Worm (Caenorhabditis elegans): ENCODE data around the gene ctf-4.

Gene ctf-4

DNA sequence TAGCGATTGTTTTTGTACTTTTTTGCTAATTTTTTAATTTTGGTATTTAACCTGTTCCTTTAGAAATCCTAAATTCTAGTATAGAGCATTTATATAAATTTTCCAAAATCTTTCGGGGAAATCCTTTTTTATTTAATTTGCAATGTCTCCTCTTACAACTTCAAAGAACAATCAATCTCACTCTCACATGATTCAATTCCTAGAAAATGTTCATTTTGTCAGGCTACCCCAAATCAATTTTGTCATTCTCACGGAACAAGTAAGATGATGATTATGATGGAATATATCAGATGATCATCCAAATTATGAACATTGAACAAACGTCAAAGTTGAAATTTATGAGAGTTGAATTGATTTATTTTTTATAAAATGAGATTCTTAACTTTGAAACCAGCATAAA is 28.0 kb downstream of the ctf-4 start:
- TF ChIP-seq T26A8.4 (GFP tag; IDR thresholded peaks at IDR 0.05) (peak; percentile 32; the same call in 1 of the 2 replicates), cey-2 (tag; optimal IDR thresholded peaks at IDR 0.05; ENCODE audit: borderline replicate concordance, insufficient read depth) (no peak), dpl-1 (GFP tag; optimal IDR thresholded peaks at IDR 0.05) (no peak), spr-3 (GFP tag; optimal IDR thresholded peaks at IDR 0.05) (no peak), nhr-41 (GFP tag; IDR thresholded peaks at IDR 0.05) (no peak), pqm-1 (tag; optimal IDR thresholded peaks at IDR 0.05) (no peak), hif-1 (tag; optimal IDR thresholded peaks at IDR 0.05) (peak in 1 of 2 experiments; percentile 43), hlh-11 (tag; optimal IDR thresholded peaks at IDR 0.05) (peak; percentile 23), zag-1 (tag; optimal IDR thresholded peaks at IDR 0.05) (no peak), madf-9 (GFP tag; conservative IDR thresholded peaks at IDR 0.05) (no peak), F44E2.7 (GFP tag; IDR thresholded peaks at IDR 0.05) (no peak), saeg-2 (GFP tag; IDR thresholded peaks at IDR 0.05) (no peak; the same call in 1 of the 2 replicates), mdt-29 (GFP tag; IDR thresholded peaks at IDR 0.05) (peak; percentile 31; the same call in 1 of the 2 replicates), snpc-1.2 (GFP tag; IDR thresholded peaks at IDR 0.05) (no peak), tag-97 (GFP tag; IDR thresholded peaks at IDR 0.05) (no peak), snpc-4 (tag; optimal IDR thresholded peaks at IDR 0.05) (no peak), lin-38 (GFP tag; IDR thresholded peaks at IDR 0.05) (0 out of 2 replicates have a peak, but pooled peaks have one; percentile 23), ceh-82 (tag; optimal IDR thresholded peaks at IDR 0.05) (no peak), tra-1 (GFP tag; IDR thresholded peaks at IDR 0.05) (no peak), Y48G9A.11 (GFP tag; IDR thresholded peaks at IDR 0.05) (no peak), ces-1 (GFP tag; optimal IDR thresholded peaks at IDR 0.05) (peak; percentile 70), ctbp-1 (GFP tag; IDR thresholded peaks at IDR 0.05) (no peak), F37D6.2 (tag; optimal IDR thresholded peaks at IDR 0.05) (no peak), jun-1 (tag; optimal IDR thresholded peaks at IDR 0.05) (no peak), ceh-20 (GFP tag; IDR thresholded peaks at IDR 0.05) (peak; percentile 23; the same call in 1 of the 2 replicates), mep-1 (tag; optimal IDR thresholded peaks at IDR 0.05) (peak; percentile 70), mdl-1 (tag; optimal IDR thresholded peaks at IDR 0.05) (peak in 1 of 2 experiments; percentile 29), fos-1 (tag; optimal IDR thresholded peaks at IDR 0.05) (no peak), fkh-10 (GFP tag; optimal IDR thresholded peaks at IDR 0.05) (peak; percentile 95), aha-1 (tag) (peak; percentile 30), nhr-42 (GFP tag; IDR thresholded peaks at IDR 0.05) (0 out of 2 replicates have a peak, but pooled peaks have one; percentile 16), unc-62 (GFP tag; optimal IDR thresholded peaks at IDR 0.05 in 1 of 2) (peak in 1 of 2 experiments; percentile 66), unc-62 (tag; optimal IDR thresholded peaks at IDR 0.05) (no peak), lin-39 (tag; optimal IDR thresholded peaks at IDR 0.05) (no peak), daf-12 (tag; optimal IDR thresholded peaks at IDR 0.05) (no peak), duxl-1 (tag; optimal IDR thresholded peaks at IDR 0.05; ENCODE audit: poor library complexity) (no peak), spr-1 (tag; optimal IDR thresholded peaks at IDR 0.05) (no peak), daf-16 (GFP tag; optimal IDR thresholded peaks at IDR 0.05) (no peak), daf-16 (tag; optimal IDR thresholded peaks at IDR 0.05) (peak; percentile 22), mxl-3 (GFP tag; optimal IDR thresholded peaks at IDR 0.05) (no peak), dve-1 (tag; optimal IDR thresholded peaks at IDR 0.05; ENCODE audit: insufficient read depth) (peak; percentile 37), lsy-2 (tag; optimal IDR thresholded peaks at IDR 0.05) (peak in 1 of 2 experiments; percentile 76), Y5F2A.4 (GFP tag; optimal IDR thresholded peaks at IDR 0.05) (no peak), ztf-7 (tag; optimal IDR thresholded peaks at IDR 0.05) (peak; percentile 93), rbr-2 (tag; optimal IDR thresholded peaks at IDR 0.05) (no peak), nhr-48 (tag; optimal IDR thresholded peaks at IDR 0.05) (no peak), hlh-30 (tag; optimal IDR thresholded peaks at IDR 0.05; ENCODE audit: insufficient read depth) (peak; percentile 85), dmd-6 (GFP tag; IDR thresholded peaks at IDR 0.05) (peak; percentile 65), hmg-1.1 (GFP tag; IDR thresholded peaks at IDR 0.05) (no peak), nhr-11 (tag; optimal IDR thresholded peaks at IDR 0.05) (peak; percentile 22), sdz-12 (GFP tag; optimal IDR thresholded peaks at IDR 0.05) (no peak), ZK546.5 (tag; optimal IDR thresholded peaks at IDR 0.05) (no peak)

Data from whole organism, L4 larva.